Worm (Caenorhabditis elegans) whole organism, late embryonic: ENCODE results near the gene msp-57.
"Not testable (repeated sequence)": the region's sequence is repeated elsewhere in the genome, so short reads cannot be mapped to it uniquely, and the experiment has no call there.

Source experiments
- C08G9.2 ChIP-seq: sonication (generic microtip); optimal IDR thresholded peaks from 2 replicates; lab custom pipeline; 2016; ENCODE audit warnings: mild to moderate bottlenecking, missing genetic modification characterization, moderate library complexity, missing compliant biosample characterization
- T23F11.4 ChIP-seq: fragments of 200-800 bp; sonication (Bioruptor generic); optimal IDR thresholded peaks from 2 replicates; lab custom pipeline; 2018; ENCODE audit warnings: mild to moderate bottlenecking, missing genetic modification characterization, missing compliant biosample characterization
- ahr-1 ChIP-seq: sonication (generic microtip); optimal IDR thresholded peaks from 2 replicates; lab custom pipeline; 2016; ENCODE audit warnings: missing genetic modification characterization, missing compliant biosample characterization
- ama-1 ChIP-seq: fragments of 150-350 bp; optimal IDR thresholded peaks from 2 replicates; lab custom pipeline; 2014
- ceh-18 ChIP-seq: sonication (generic microtip); optimal IDR thresholded peaks from 2 replicates; lab custom pipeline; 2016; ENCODE audit warnings: missing genetic modification characterization, missing compliant biosample characterization
- ceh-19 ChIP-seq: fragments of 200-800 bp; sonication (Bioruptor generic); optimal IDR thresholded peaks from 2 replicates; lab custom pipeline; 2018; ENCODE audit warnings: mild to moderate bottlenecking, missing genetic modification characterization, missing compliant biosample characterization
- ceh-24 ChIP-seq: sonication (generic microtip); optimal IDR thresholded peaks from 2 replicates; lab custom pipeline; 2016; ENCODE audit warnings: mild to moderate bottlenecking, missing genetic modification characterization, missing compliant biosample characterization
- ceh-48 ChIP-seq: sonication (generic microtip); optimal IDR thresholded peaks from 2 replicates; lab custom pipeline; 2016; ENCODE audit warnings: missing genetic modification characterization, inconsistent platforms, missing compliant biosample characterization
- ceh-9 ChIP-seq: sonication (generic microtip); optimal IDR thresholded peaks from 2 replicates; lab custom pipeline; 2016; ENCODE audit warnings: mild to moderate bottlenecking, missing genetic modification characterization, inconsistent platforms, missing compliant biosample characterization
- elt-2 ChIP-seq: sonication (generic microtip); optimal IDR thresholded peaks from 2 replicates; lab custom pipeline; 2016; ENCODE audit warnings: missing genetic modification reagents, missing genetic modification characterization, missing compliant biosample characterization
- elt-4 ChIP-seq: sonication (generic microtip); optimal IDR thresholded peaks from 2 replicates; lab custom pipeline; 2016; ENCODE audit warnings: missing genetic modification characterization, missing compliant biosample characterization
- ets-4 ChIP-seq: sonication (generic microtip); optimal IDR thresholded peaks from 2 replicates; lab custom pipeline; 2016; ENCODE audit warnings: missing genetic modification characterization, missing compliant biosample characterization
- eyg-1 ChIP-seq: sonication (generic microtip); optimal IDR thresholded peaks from 2 replicates; lab custom pipeline; 2016; ENCODE audit warnings: missing genotype, missing genetic modification characterization, missing compliant biosample characterization
- fax-1 ChIP-seq: sonication (generic microtip); optimal IDR thresholded peaks from 2 replicates; lab custom pipeline; 2016; ENCODE audit warnings: missing genotype, missing genetic modification characterization, missing compliant biosample characterization
- fkh-6 ChIP-seq: sonication (generic microtip); optimal IDR thresholded peaks from 2 replicates; lab custom pipeline; 2016; ENCODE audit warnings: missing genetic modification characterization, missing compliant biosample characterization
- gmeb-2 ChIP-seq: sonication (generic microtip); optimal IDR thresholded peaks from 2 replicates; lab custom pipeline; 2016; ENCODE audit warnings: missing genetic modification characterization, inconsistent platforms, missing compliant biosample characterization
- lim-6 ChIP-seq: sonication (generic microtip); optimal IDR thresholded peaks from 2 replicates; lab custom pipeline; 2016; ENCODE audit warnings: missing genetic modification characterization, missing compliant biosample characterization
- mec-3 ChIP-seq: sonication (generic microtip); optimal IDR thresholded peaks from 2 replicates; lab custom pipeline; 2016; ENCODE audit warnings: borderline replicate concordance, missing genetic modification characterization, missing compliant biosample characterization
- nfya-1 ChIP-seq: sonication (generic microtip); optimal IDR thresholded peaks from 2 replicates; lab custom pipeline; 2017; ENCODE audit warnings: missing genetic modification characterization, mild to moderate bottlenecking, missing compliant biosample characterization, antibody characterized with exemption, moderate library complexity
- nhr-11 ChIP-seq: fragments of 150-350 bp; optimal IDR thresholded peaks from 2 replicates; lab custom pipeline; 2014; ENCODE audit warnings: missing biosample characterization, missing genetic modification characterization
- pat-9 ChIP-seq: fragments of 200-800 bp; sonication (Bioruptor generic); optimal IDR thresholded peaks from 2 replicates; lab custom pipeline; 2018; ENCODE audit warnings: mild to moderate bottlenecking, missing genetic modification characterization, moderate library complexity, missing compliant biosample characterization
- pha-2 ChIP-seq: sonication (generic microtip); optimal IDR thresholded peaks from 2 replicates; lab custom pipeline; 2017; ENCODE audit warnings: mild to moderate bottlenecking, missing genetic modification characterization, missing compliant biosample characterization
- pha-4 ChIP-seq: fragments of 150-350 bp; optimal IDR thresholded peaks from 2 replicates; lab custom pipeline; 2018; ENCODE audit warnings: missing biosample characterization, missing genetic modification reagents, missing genetic modification characterization
- pros-1 ChIP-seq: fragments of 150-350 bp; optimal IDR thresholded peaks from 2 replicates; lab custom pipeline; 2014; ENCODE audit warnings: missing biosample characterization, missing genetic modification reagents, missing genetic modification characterization
- ref-2 ChIP-seq: sonication (generic microtip); optimal IDR thresholded peaks from 2 replicates; lab custom pipeline; 2016; ENCODE audit warnings: missing genetic modification characterization, missing compliant biosample characterization
- rnt-1 ChIP-seq: sonication (generic microtip); optimal IDR thresholded peaks from 2 replicates; lab custom pipeline; 2016; ENCODE audit warnings: missing genetic modification characterization, missing compliant biosample characterization
- sdc-2 ChIP-seq: sonication (generic microtip); optimal IDR thresholded peaks from 2 replicates; lab custom pipeline; 2016; ENCODE audit warnings: missing genotype, missing genetic modification characterization, missing compliant biosample characterization
- sox-2 ChIP-seq: fragments of 200-800 bp; sonication (Bioruptor generic); IDR thresholded peaks from 2 replicates; pipeline ENCODE4 v1.3.6; 2022; ENCODE audit warnings: missing genetic modification reagents, missing genetic modification characterization, missing compliant biosample characterization
- sox-4 ChIP-seq: sonication (generic microtip); optimal IDR thresholded peaks from 2 replicates; lab custom pipeline; 2017; ENCODE audit warnings: mild to moderate bottlenecking, missing genetic modification characterization, inconsistent platforms, missing compliant biosample characterization
- syd-9 ChIP-seq: sonication (generic microtip); optimal IDR thresholded peaks from 2 replicates; lab custom pipeline; 2016; ENCODE audit warnings: mild to moderate bottlenecking, missing genetic modification characterization, moderate library complexity, missing compliant biosample characterization
- tbx-2 ChIP-seq: sonication (generic microtip); optimal IDR thresholded peaks from 2 replicates; lab custom pipeline; 2016; ENCODE audit warnings: missing genetic modification characterization, missing compliant biosample characterization
- tbx-7 ChIP-seq: sonication (generic microtip); optimal IDR thresholded peaks from 2 replicates; lab custom pipeline; 2016; ENCODE audit warnings: missing genotype, missing genetic modification characterization, missing compliant biosample characterization
- ttx-3 ChIP-seq: sonication (generic microtip); optimal IDR thresholded peaks from 2 replicates; lab custom pipeline; 2016; ENCODE audit warnings: missing genetic modification reagents, missing genetic modification characterization, missing compliant biosample characterization
- zip-5 ChIP-seq: sonication (generic microtip); optimal IDR thresholded peaks from 2 replicates; lab custom pipeline; 2016; ENCODE audit warnings: missing genetic modification characterization, missing compliant biosample characterization
- ztf-16 ChIP-seq: sonication (generic microtip); optimal IDR thresholded peaks from 2 replicates; lab custom pipeline; 2017; ENCODE audit warnings: missing genetic modification characterization, missing compliant biosample characterization

The msp-57 gene

ce11 chrIV:5062278-5062677 lies at the start of gene msp-57:
Gene msp-57 (plus strand): TSS chrIV:5062578.
- not testable (repeated sequence) for TF ChIP-seq fax-1 (tag; lab: Kevin White, UChicago); fkh-6; pros-1 (tag; lab: Kevin White, UChicago)
- TF ChIP-seq, all 69 proteins: peak for 0; not testable (repeated sequence) for 69

ce11 chrIV:5016461-5016860 lies 45.9 kb upstream of the msp-57 start, which contains the start of gene ssq-4:
Gene ssq-4 (plus strand): TSS chrIV:5016479.
- TF ChIP-seq T23F11.4 (GFP tag; lab: Kevin White, UChicago); pha-2 (tag; lab: Kevin White, UChicago); pha-4 (tag; lab: Kevin White, UChicago): not testable (repeated sequence)
- TF ChIP-seq, all 69 proteins: peak for 0; not testable (repeated sequence) for 69

DNA sequence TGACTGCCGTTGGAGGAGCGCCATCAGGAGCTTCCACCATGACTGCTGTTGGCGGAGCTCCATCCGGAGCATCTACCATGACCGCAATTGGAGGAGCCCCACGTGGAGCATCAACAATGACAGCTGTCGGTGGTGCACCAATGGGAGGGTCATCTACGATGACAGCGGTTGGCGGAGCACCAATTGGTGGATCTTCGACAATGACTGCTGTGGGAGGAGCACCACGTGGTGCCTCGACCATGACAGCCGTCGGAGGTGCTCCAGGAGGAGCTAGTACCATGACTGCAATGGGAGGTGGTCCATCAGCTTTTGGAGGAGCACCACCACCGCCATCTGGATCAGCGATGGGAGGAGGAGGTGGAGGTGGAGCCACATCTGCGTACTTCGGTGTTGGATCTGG lies 45.3 kb upstream of the msp-57 start, which contains the start of gene T28H11.7:
Gene T28H11.7, minus strand, starts transcription at position 101 of the 400 bp plus-strand sequence.
- TF ChIP-seq sdc-2; ttx-3 (tag; lab: Kevin White, UChicago); nhr-11 (tag; lab: Kevin White, UChicago): not testable (repeated sequence)

DNA sequence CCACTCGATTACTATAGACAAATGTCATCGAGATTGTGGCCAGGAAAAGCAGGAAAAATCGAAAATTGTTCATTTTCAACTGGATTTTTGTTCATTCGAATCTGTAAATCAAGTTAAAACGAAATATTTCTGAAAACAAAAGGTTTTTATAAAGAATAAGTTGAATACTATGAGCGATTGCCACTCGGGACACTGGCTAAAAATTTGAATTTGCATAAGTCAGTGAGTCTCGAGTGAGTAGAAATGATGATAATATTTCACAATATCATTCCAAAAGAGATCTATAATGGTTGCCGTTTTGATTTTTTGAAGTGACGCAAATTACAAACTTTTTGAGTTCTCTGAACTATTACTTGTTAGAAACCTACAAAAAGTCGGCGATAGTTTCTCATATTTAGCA lies 41.8 kb upstream of the msp-57 start, which contains the start of gene T28H11.8:
Gene T28H11.8, minus strand, starts transcription at position 101 of the 400 bp plus-strand sequence.
- TF ChIP-seq tbx-7 (no peak), tbx-2 (tag; lab: Kevin White, UChicago) (no peak), lim-6 (tag; lab: Kevin White, UChicago) (no peak), ama-1 (lab: Kevin White, UChicago) (no peak), mec-3 (tag; lab: Kevin White, UChicago) (no peak), ahr-1 (tag; lab: Kevin White, UChicago) (no peak), ceh-24 (tag; lab: Kevin White, UChicago) (no peak), eyg-1 (tag; lab: Kevin White, UChicago) (no peak), pha-4 (tag; lab: Kevin White, UChicago) (no peak), nfya-1 (tag; lab: Kevin White, UChicago) (no peak), ceh-48 (tag; lab: Kevin White, UChicago) (no peak), elt-4 (tag; lab: Kevin White, UChicago) (no peak), zip-5 (tag; lab: Kevin White, UChicago) (no peak), sdc-2 (no peak), elt-2 (tag; lab: Kevin White, UChicago) (no peak), C08G9.2 (no peak), ceh-18 (tag; lab: Kevin White, UChicago) (no peak)
- TF ChIP-seq, all 69 proteins: peak for 0

DNA sequence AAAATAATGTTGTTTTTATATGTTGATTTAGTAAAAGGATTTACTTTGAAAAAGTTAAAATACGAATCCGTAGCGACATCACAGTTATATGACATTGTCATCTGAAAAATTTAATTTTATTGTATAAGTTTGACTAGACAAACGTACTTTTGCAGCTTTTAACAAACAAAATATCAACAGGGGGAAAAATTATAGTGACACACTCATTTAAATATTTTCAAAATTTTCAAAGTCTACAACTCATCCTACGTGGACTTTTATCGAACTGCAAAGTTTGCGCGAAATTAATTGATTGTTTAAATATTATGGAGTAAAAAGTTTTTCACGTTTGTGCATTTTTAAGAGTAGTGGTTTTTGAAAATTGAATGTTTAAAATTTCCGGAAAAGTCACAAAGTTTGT lies 36.7 kb upstream of the msp-57 start, which contains the start of gene C09B9.85:
Gene C09B9.85, minus strand, starts transcription at position 101 of the 400 bp plus-strand sequence.
- no peak for TF ChIP-seq gmeb-2
- no peak for TF ChIP-seq T23F11.4 (GFP tag; lab: Kevin White, UChicago)
- no peak for TF ChIP-seq pha-2 (tag; lab: Kevin White, UChicago)
- no peak for TF ChIP-seq rnt-1 (tag; lab: Kevin White, UChicago)
- no peak for TF ChIP-seq pat-9 (tag; lab: Kevin White, UChicago)
- no peak for TF ChIP-seq ceh-24 (tag; lab: Kevin White, UChicago)
- no peak for TF ChIP-seq fkh-6
- TF ChIP-seq ceh-9 (tag; lab: Kevin White, UChicago) = no peak
- TF ChIP-seq ref-2 (tag; lab: Kevin White, UChicago) = no peak
- TF ChIP-seq sox-4 (tag; lab: Kevin White, UChicago) = no peak
- no peak for TF ChIP-seq syd-9 (tag; lab: Kevin White, UChicago)
- no peak for TF ChIP-seq ceh-19 (GFP tag; lab: Kevin White, UChicago)
- TF ChIP-seq ets-4 (tag; lab: Kevin White, UChicago) = no peak
- TF ChIP-seq nfya-1 (tag; lab: Kevin White, UChicago) = no peak
- no peak for TF ChIP-seq fax-1 (tag; lab: Kevin White, UChicago)
- no peak for TF ChIP-seq sox-2 (GFP tag; lab: Robert Waterston, UW)
- no peak for TF ChIP-seq ztf-16 (tag; lab: Kevin White, UChicago)
